Worm (Caenorhabditis elegans): ENCODE measurements around the gene sri-2.

- no peak for TF ChIP-seq lin-13 (tag; optimal IDR thresholded peaks at IDR 0.05)
- no peak for TF ChIP-seq nhr-237 (tag; optimal IDR thresholded peaks at IDR 0.05)
- no peak for TF ChIP-seq elt-3 (tag; optimal IDR thresholded peaks at IDR 0.05)
- no peak for TF ChIP-seq ztf-11 (tag; optimal IDR thresholded peaks at IDR 0.05)
- no peak for TF ChIP-seq ces-1 (GFP tag; optimal IDR thresholded peaks at IDR 0.05)
- no peak for TF ChIP-seq ham-2 (GFP tag; optimal IDR thresholded peaks at IDR 0.05)
- no peak for TF ChIP-seq nhr-12 (tag; optimal IDR thresholded peaks at IDR 0.05)
- no peak for TF ChIP-seq pha-4 (tag; optimal IDR thresholded peaks at IDR 0.05)
- no peak for TF ChIP-seq unc-39 (tag; optimal IDR thresholded peaks at IDR 0.05)
- no peak for TF ChIP-seq lsy-2 (tag; optimal IDR thresholded peaks at IDR 0.05)
These were observed at the start of gene sri-2 for ce11 chrV:15965114-15965513.

All from whole organism, mixed stage, embryonic.